Fruit fly (Drosophila melanogaster) Kc167 (cell line): ENCODE measurements around the gene CG17325.

Experiments
- Myc ChIP-seq: fragments of >200 bp; optimal IDR thresholded peaks from 2 replicates; lab custom pipeline; 2017; ENCODE audit warnings: missing external identifiers
- Sin3A ChIP-seq: fragments of >200 bp; optimal IDR thresholded peaks from 2 replicates; lab custom pipeline; 2018; ENCODE audit warnings: missing external identifiers
- h ChIP-seq: fragments of >200 bp; optimal IDR thresholded peaks from 3 replicates; lab custom pipeline; 2018; ENCODE audit warnings: missing external identifiers
- insv ChIP-seq: fragments of >200 bp; optimal IDR thresholded peaks from 3 replicates; lab custom pipeline; 2018; ENCODE audit warnings: missing external identifiers
- psq ChIP-seq: fragments of >200 bp; optimal IDR thresholded peaks from 2 replicates; lab custom pipeline; 2017; ENCODE audit warnings: missing external identifiers
- ttk ChIP-seq: sonication (Bioruptor generic); optimal IDR thresholded peaks from 2 replicates; lab custom pipeline; 2017; ENCODE audit warnings: missing external identifiers

The CG17325 gene

dm6 chr2L:18808754-18809329, 3.6 kb upstream of the CG17325 start:
- TF ChIP-seq h (lab: Kevin White, UChicago): no peak
- no peak for TF ChIP-seq Myc (lab: Kevin White, UChicago)
- no peak for TF ChIP-seq insv (lab: Kevin White, UChicago)
- no peak for TF ChIP-seq Sin3A (lab: Kevin White, UChicago)
- TF ChIP-seq psq (lab: Kevin White, UChicago): no peak
- no peak for TF ChIP-seq ttk (lab: Kevin White, UChicago)

DNA sequence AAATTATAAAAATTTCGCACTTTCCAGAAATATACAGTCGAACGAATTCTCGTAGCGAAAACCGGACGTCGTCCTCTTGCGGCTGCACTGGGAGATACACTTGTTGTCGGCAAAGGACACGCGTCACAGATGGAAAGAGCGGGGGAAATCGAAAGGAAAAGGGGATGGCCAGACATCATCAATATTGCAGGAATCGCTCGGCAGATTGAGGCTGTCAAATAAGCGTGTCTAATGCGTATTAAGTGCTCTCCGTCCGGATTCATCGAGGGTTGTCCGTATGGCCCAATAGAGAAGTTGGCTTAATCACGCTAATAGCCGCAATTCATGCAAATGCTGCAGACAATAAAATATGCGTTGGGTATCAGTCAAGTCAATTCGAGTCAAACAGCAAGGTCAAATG, 3.0 kb upstream of the CG17325 start:
- TF ChIP-seq ttk (lab: Kevin White, UChicago) (no peak), Sin3A (lab: Kevin White, UChicago) (no peak), Myc (lab: Kevin White, UChicago) (no peak), psq (lab: Kevin White, UChicago) (no peak), insv (lab: Kevin White, UChicago) (no peak), h (lab: Kevin White, UChicago) (no peak)

DNA sequence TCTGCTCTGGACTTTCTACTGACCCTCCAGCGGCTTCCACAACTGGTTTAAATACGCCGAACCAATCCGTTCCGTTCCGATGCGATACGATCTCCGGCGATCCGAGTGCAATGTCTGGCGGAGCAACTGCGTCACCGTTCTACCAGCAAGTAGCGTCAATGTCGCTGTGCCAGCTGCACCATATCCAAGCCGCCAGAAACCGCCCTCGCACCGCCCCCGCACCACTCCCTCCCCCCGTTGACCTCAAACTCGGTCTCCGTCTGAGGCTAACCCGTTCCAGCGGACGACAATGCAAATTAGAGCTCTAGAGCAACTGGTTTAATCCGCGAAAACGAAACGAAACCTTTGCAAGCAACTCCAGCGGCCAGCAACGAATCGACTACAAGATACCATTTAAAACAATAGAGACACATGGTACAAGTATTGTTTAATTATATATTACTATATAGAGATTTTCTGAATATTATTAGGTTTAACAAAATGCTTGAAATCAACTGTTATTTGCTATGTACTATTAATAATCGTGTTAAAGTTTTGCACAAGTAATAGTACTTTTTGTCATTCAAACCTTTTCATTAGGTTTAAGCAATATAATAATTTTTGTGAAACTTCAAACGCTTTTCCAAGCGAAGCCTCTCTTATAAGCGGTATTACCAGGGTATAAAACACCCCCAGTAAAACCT, 1.3 kb upstream of the CG17325 start, which contains the start of the genes CG10570 and CG42502:
Gene CG10570 (minus strand): TSS at position 293 of the 683 bp plus-strand sequence.
Gene CG42502 (minus strand): TSS at position 293 of the 683 bp plus-strand sequence.
- TF ChIP-seq insv (lab: Kevin White, UChicago): no peak

DNA sequence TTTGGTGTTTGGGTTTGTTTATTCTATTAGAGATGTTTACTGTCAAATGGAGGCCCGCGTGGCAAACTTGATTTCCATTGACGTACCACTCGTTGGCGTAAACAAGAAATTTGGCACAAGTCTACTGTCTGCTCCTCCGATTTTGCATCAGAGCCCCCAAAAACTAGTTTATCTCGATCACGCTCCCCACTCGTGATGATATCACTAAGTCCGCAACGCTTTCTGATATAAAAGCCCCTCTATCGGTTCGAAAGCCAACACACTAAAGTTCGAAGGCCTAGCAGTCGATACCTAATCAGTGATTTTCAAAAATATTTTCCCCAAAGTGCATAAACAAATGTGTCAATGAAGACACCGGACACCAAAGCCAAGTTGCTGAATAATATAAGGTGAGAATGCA, 307 bp downstream of the CG17325 start:
- no peak for TF ChIP-seq h (lab: Kevin White, UChicago)
- no peak for TF ChIP-seq Sin3A (lab: Kevin White, UChicago)
- no peak for TF ChIP-seq psq (lab: Kevin White, UChicago)
- no peak for TF ChIP-seq insv (lab: Kevin White, UChicago)
- no peak for TF ChIP-seq Myc (lab: Kevin White, UChicago)
- TF ChIP-seq ttk (lab: Kevin White, UChicago): no peak

DNA sequence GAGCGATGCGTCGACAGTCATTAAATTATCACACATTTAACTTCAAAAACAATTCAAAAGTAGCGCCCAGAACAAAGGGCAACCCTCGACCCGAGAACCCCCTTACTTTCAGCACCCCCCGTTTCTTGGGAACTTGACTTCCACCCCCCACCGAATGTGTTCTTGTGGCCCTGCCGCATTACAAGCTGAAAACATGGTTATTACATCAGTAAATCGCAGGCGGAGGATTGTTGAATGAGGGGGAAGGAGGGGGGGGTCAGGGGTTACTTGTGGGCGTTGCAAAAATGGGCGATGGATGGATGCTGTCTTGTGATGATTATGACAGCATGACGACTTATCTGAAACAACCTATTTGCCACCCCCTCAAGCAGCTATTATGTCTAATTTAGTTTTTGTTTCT, 2.7 kb downstream of the CG17325 start:
- no peak for TF ChIP-seq Myc (lab: Kevin White, UChicago)
- TF ChIP-seq psq (lab: Kevin White, UChicago): no peak
- TF ChIP-seq h (lab: Kevin White, UChicago): no peak
- TF ChIP-seq Sin3A (lab: Kevin White, UChicago): no peak
- TF ChIP-seq ttk (lab: Kevin White, UChicago): no peak

dm6 chr2L:18818397-18818796, 5.9 kb downstream of the CG17325 start:
- TF ChIP-seq Sin3A (lab: Kevin White, UChicago) (no peak), psq (lab: Kevin White, UChicago) (no peak), Myc (lab: Kevin White, UChicago) (no peak), ttk (lab: Kevin White, UChicago) (no peak), h (lab: Kevin White, UChicago) (no peak), insv (lab: Kevin White, UChicago) (no peak)

- TF ChIP-seq h (lab: Kevin White, UChicago): no peak
- TF ChIP-seq psq (lab: Kevin White, UChicago): no peak
- TF ChIP-seq insv (lab: Kevin White, UChicago): no peak
- no peak for TF ChIP-seq Sin3A (lab: Kevin White, UChicago)
- no peak for TF ChIP-seq ttk (lab: Kevin White, UChicago)
- no peak for TF ChIP-seq Myc (lab: Kevin White, UChicago)
Measured at dm6 chr2L:18819044-18819443, 6.6 kb downstream of the CG17325 start, which contains the start of gene Ugt36F1. Gene Ugt36F1 (plus strand): TSS chr2L:18819344.

DNA sequence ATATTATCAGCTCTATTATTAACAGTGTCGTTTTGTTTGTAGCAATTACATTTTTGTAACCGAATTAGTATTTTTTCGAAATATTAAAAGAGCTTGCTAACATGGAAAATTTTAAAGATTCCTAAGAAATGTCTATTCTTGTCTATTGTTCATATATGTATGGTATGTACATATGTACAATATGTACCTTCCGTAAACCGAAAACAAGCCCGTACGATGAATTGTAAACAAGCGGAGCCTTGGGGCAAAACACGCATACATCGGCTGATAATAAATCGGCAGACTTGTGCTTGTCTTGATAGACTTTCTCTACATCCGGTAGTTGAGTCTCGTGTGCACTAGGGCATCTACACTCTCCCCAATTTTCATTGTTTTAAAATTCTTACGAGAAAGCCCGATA, 10.4 kb downstream of the CG17325 start:
- TF ChIP-seq insv (lab: Kevin White, UChicago) (no peak), ttk (lab: Kevin White, UChicago) (no peak), h (lab: Kevin White, UChicago) (no peak), Sin3A (lab: Kevin White, UChicago) (no peak), psq (lab: Kevin White, UChicago) (no peak), Myc (lab: Kevin White, UChicago) (no peak)

- TF ChIP-seq ttk (lab: Kevin White, UChicago): no peak
- TF ChIP-seq psq (lab: Kevin White, UChicago): no peak
- no peak for TF ChIP-seq insv (lab: Kevin White, UChicago)
- no peak for TF ChIP-seq Myc (lab: Kevin White, UChicago)
- TF ChIP-seq Sin3A (lab: Kevin White, UChicago): no peak
- TF ChIP-seq h (lab: Kevin White, UChicago): no peak
Measured at dm6 chr2L:18823243-18823803, 10.9 kb downstream of the CG17325 start, which contains the start of gene Ugt36D1. Gene Ugt36D1 (plus strand): TSS chr2L:18823548.

dm6 chr2L:18826496-18827008, 14.1 kb downstream of the CG17325 start, which contains the start of gene Ugt36E1:
Gene Ugt36E1 (plus strand): TSS chr2L:18826770.
- TF ChIP-seq Myc (lab: Kevin White, UChicago) (no peak), h (lab: Kevin White, UChicago) (no peak), Sin3A (lab: Kevin White, UChicago) (no peak), insv (lab: Kevin White, UChicago) (no peak), ttk (lab: Kevin White, UChicago) (no peak), psq (lab: Kevin White, UChicago) (no peak)
